Fruit fly (Drosophila melanogaster) Kc167 (cell line): ENCODE data around the gene Alp11.

Source experiments
- Myc ChIP-seq: fragments of >200 bp; optimal IDR thresholded peaks from 2 replicates; lab custom pipeline; 2017; ENCODE audit warnings: missing external identifiers
- Sin3A ChIP-seq: fragments of >200 bp; optimal IDR thresholded peaks from 2 replicates; lab custom pipeline; 2018; ENCODE audit warnings: missing external identifiers
- h ChIP-seq: fragments of >200 bp; optimal IDR thresholded peaks from 3 replicates; lab custom pipeline; 2018; ENCODE audit warnings: missing external identifiers
- insv ChIP-seq: fragments of >200 bp; optimal IDR thresholded peaks from 3 replicates; lab custom pipeline; 2018; ENCODE audit warnings: missing external identifiers
- psq ChIP-seq: fragments of >200 bp; optimal IDR thresholded peaks from 2 replicates; lab custom pipeline; 2017; ENCODE audit warnings: missing external identifiers
- ttk ChIP-seq: sonication (Bioruptor generic); optimal IDR thresholded peaks from 2 replicates; lab custom pipeline; 2017; ENCODE audit warnings: missing external identifiers

DNA sequence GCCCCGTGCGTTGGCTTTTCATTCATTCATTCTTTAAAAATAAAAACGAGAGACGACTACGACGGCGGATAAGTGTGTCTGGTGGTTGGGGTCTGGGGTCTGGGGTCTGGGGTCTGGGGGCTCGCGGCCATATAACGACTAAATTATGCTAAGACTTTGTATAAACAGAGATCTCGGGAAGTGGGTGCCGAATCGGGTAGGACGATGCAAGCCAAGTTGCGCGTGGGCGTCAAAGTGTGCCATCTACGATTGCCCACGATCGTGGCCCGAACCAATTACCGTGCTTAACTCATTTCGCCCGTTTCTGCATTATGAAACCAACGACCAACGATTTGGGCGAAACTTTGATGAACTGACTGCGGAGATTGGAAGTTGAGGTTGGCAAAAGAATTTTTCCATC is 36.3 kb downstream of the Alp11 start:
- TF ChIP-seq psq (lab: Kevin White, UChicago) (no peak), Myc (lab: Kevin White, UChicago) (no peak), h (lab: Kevin White, UChicago) (no peak), insv (lab: Kevin White, UChicago) (no peak), ttk (no peak), Sin3A (lab: Kevin White, UChicago) (no peak)
